Comparison of ENCODE assay signal across 1 fruit fly cellular context in the genomic region with DNA sequence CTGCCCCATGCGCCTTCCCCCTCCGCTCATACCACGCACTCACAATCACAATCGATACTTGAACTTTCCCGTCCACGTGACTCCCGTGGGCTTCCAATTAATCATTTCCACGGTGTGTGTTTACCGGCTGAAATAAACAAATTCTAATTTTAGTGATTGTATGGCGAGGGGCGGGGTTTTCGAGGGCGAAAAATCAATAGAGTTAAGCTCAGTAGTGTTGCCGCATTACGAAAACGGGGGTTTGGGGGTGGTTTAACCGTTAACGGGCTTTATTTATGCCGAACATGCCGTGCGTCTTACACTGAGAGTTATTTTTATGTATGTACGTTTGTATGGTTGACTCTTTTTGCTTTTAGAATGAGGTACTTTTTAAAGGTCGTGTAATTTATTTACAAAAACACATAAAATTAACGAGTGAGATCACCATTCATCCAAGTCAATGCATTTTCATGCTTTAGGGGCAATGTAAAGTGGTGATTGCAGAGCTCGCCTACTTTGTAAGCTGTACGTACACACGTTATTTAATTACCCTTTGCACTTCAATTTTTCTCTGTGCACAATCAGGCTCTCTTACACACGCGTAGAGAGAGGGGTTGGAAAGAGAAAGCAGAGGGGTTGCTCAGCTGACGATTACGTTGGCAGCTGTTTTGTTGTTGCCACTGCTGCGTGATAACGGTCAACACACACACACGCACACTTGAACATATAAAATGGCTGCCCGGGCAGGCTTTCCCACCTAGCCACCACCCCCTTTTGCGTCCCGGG.
TF ChIP-seq lines count a peak whose summit lies in the region.

No protein-coding gene starts in this region.

TF ChIP-seq in whole organism, embryonic, 481 proteins besides CTCF, POLR2A, EP300 and RAD21 (continued from another document and continues in another):
- TF ChIP-seq wek (GFP tag; optimal IDR thresholded peaks at IDR 0.05; lab: Kevin White, UChicago) (peak; percentile 62), sisA (GFP tag; IDR thresholded peaks at IDR 0.05; lab: Robert Waterston, UW) (no peak), onecut (GFP tag; IDR thresholded peaks at IDR 0.05; lab: Robert Waterston, UW) (peak; percentile 97), CG3995 (GFP tag; optimal IDR thresholded peaks at IDR 0.05; lab: Kevin White, UChicago) (peak; percentile 27), usp (GFP tag; optimal IDR thresholded peaks at IDR 0.05; lab: Kevin White, UChicago) (no peak), CG6813 (GFP tag; optimal IDR thresholded peaks at IDR 0.05; lab: Kevin White, UChicago) (peak; percentile 82), sqz (GFP tag; optimal IDR thresholded peaks at IDR 0.05; lab: Kevin White, UChicago) (peak; percentile 27), CG6272 (GFP tag; IDR thresholded peaks at IDR 0.05; lab: Robert Waterston, UW) (peak; percentile 53), Deaf1 (tag; optimal IDR thresholded peaks at IDR 0.05; lab: Kevin White, UChicago) (peak; percentile 47), PHDP (tag; optimal IDR thresholded peaks at IDR 0.05; lab: Kevin White, UChicago) (peak; percentile 88), CG1602 (GFP tag; optimal IDR thresholded peaks at IDR 0.05; lab: Kevin White, UChicago) (peak; percentile 73), tll (GFP tag; optimal IDR thresholded peaks at IDR 0.05; lab: Kevin White, UChicago) (peak in 1 of 2 experiments; percentile 20), da (GFP tag; optimal IDR thresholded peaks at IDR 0.05; lab: Kevin White, UChicago) (peak; percentile 41), dimm (GFP tag; IDR thresholded peaks at IDR 0.05; lab: Robert Waterston, UW) (no peak), CG34224 (GFP tag; IDR thresholded peaks at IDR 0.05; lab: Robert Waterston, UW; ENCODE audit: partially characterized antibody) (no peak), CG15011 (GFP tag; optimal IDR thresholded peaks at IDR 0.05; lab: Kevin White, UChicago) (peak; percentile 81), Hr3 (GFP tag; optimal IDR thresholded peaks at IDR 0.05; lab: Kevin White, UChicago) (peak; percentile 85), Awh (GFP tag; IDR thresholded peaks at IDR 0.05; lab: Robert Waterston, UW) (no peak), CG31224 (GFP tag; IDR thresholded peaks at IDR 0.05; lab: Robert Waterston, UW) (no peak), peb (GFP tag; IDR thresholded peaks at IDR 0.05; lab: Robert Waterston, UW) (no peak), HLH4C (GFP tag; IDR thresholded peaks at IDR 0.05; lab: Robert Waterston, UW; ENCODE audit: partially characterized antibody) (no peak), Ravus (GFP tag; IDR thresholded peaks at IDR 0.05; lab: Robert Waterston, UW) (no peak), CG13775 (GFP tag; optimal IDR thresholded peaks at IDR 0.05; lab: Kevin White, UChicago) (peak; percentile 83), CG10462 (GFP tag; optimal IDR thresholded peaks at IDR 0.05; lab: Kevin White, UChicago) (peak; percentile 58), schlank (tag; optimal IDR thresholded peaks at IDR 0.05; lab: Kevin White, UChicago) (peak; percentile 72), CG18011 (GFP tag; optimal IDR thresholded peaks at IDR 0.05; lab: Kevin White, UChicago) (peak; percentile 63), CG4282 (GFP tag; optimal IDR thresholded peaks at IDR 0.05; lab: Kevin White, UChicago) (peak; percentile 44), bbx (GFP tag; IDR thresholded peaks at IDR 0.05; lab: Robert Waterston, UW; ENCODE audit: partially characterized antibody) (no peak), Six4 (GFP tag; optimal IDR thresholded peaks at IDR 0.05; lab: Kevin White, UChicago) (peak; percentile 71), lilli (GFP tag; optimal IDR thresholded peaks at IDR 0.05; lab: Kevin White, UChicago) (peak; percentile 87), Atf6 (GFP tag; IDR thresholded peaks at IDR 0.05; lab: Robert Waterston, UW) (no peak), dysf (GFP tag; IDR thresholded peaks at IDR 0.05; lab: Robert Waterston, UW) (no peak), Bgb (GFP tag; IDR thresholded peaks at IDR 0.05; lab: Robert Waterston, UW; ENCODE audit: partially characterized antibody) (no peak), Fer2 (tag; optimal IDR thresholded peaks at IDR 0.05; lab: Kevin White, UChicago) (peak; percentile 65), CG4424 (GFP tag; optimal IDR thresholded peaks at IDR 0.05; lab: Kevin White, UChicago) (peak; percentile 68), CG12071 (GFP tag; optimal IDR thresholded peaks at IDR 0.05; lab: Kevin White, UChicago) (peak; percentile 74), CG32532 (GFP tag; IDR thresholded peaks at IDR 0.05; lab: Robert Waterston, UW) (no peak), CG6654 (GFP tag; optimal IDR thresholded peaks at IDR 0.05; lab: Kevin White, UChicago) (peak; percentile 28), ftz-f1 (GFP tag; optimal IDR thresholded peaks at IDR 0.05; lab: Kevin White, UChicago) (no peak), CG3847 (GFP tag; IDR thresholded peaks at IDR 0.05; lab: Robert Waterston, UW) (no peak), YL-1 (GFP tag; optimal IDR thresholded peaks at IDR 0.05; lab: Kevin White, UChicago) (peak; percentile 28), CG8281 (tag; optimal IDR thresholded peaks at IDR 0.05; lab: Kevin White, UChicago) (peak; percentile 59), CG3281 (GFP tag; optimal IDR thresholded peaks at IDR 0.05; lab: Kevin White, UChicago) (peak; percentile 86), CG11093 (GFP tag; IDR thresholded peaks at IDR 0.05; lab: Robert Waterston, UW) (peak; percentile 66; the same call in 2 of the 3 replicates), Chrac-16 (GFP tag; optimal IDR thresholded peaks at IDR 0.05; lab: Kevin White, UChicago) (peak; percentile 82), dan (GFP tag; IDR thresholded peaks at IDR 0.05; lab: Robert Waterston, UW) (no peak), CG1603 (tag; optimal IDR thresholded peaks at IDR 0.05; lab: Kevin White, UChicago) (peak; percentile 84), CG5245 (GFP tag; optimal IDR thresholded peaks at IDR 0.05; lab: Kevin White, UChicago) (peak; percentile 55), dm (GFP tag; optimal IDR thresholded peaks at IDR 0.05; lab: Kevin White, UChicago) (peak; percentile 40), ci (GFP tag; IDR thresholded peaks at IDR 0.05; lab: Robert Waterston, UW) (no peak), CG10565 (GFP tag; optimal IDR thresholded peaks at IDR 0.05; lab: Kevin White, UChicago) (no peak), MESR4 (GFP tag; optimal IDR thresholded peaks at IDR 0.05; lab: Kevin White, UChicago) (no peak), run (tag; optimal IDR thresholded peaks at IDR 0.05; lab: Kevin White, UChicago) (peak; percentile 48), CG5180 (GFP tag; optimal IDR thresholded peaks at IDR 0.05; lab: Kevin White, UChicago) (peak; percentile 66), phol (tag; optimal IDR thresholded peaks at IDR 0.05; lab: Kevin White, UChicago) (peak; percentile 79), dati (GFP tag; IDR thresholded peaks at IDR 0.05; lab: Robert Waterston, UW) (no peak), CG8765 (GFP tag; IDR thresholded peaks at IDR 0.05; lab: Robert Waterston, UW) (no peak), CG32767 (GFP tag; IDR thresholded peaks at IDR 0.05; lab: Robert Waterston, UW) (no peak), cg (GFP tag; optimal IDR thresholded peaks at IDR 0.05; lab: Kevin White, UChicago) (peak; percentile 56), slp2 (GFP tag; optimal IDR thresholded peaks at IDR 0.05; lab: Kevin White, UChicago) (peak; percentile 86), toy (GFP tag; IDR thresholded peaks at IDR 0.05; lab: Robert Waterston, UW) (no peak), D19A (tag; optimal IDR thresholded peaks at IDR 0.05; lab: Kevin White, UChicago) (peak; percentile 83), ac (GFP tag; optimal IDR thresholded peaks at IDR 0.05; lab: Kevin White, UChicago) (peak; percentile 77), unc-4 (GFP tag; IDR thresholded peaks at IDR 0.05; lab: Robert Waterston, UW; ENCODE audit: partially characterized antibody) (no peak), CG15269 (tag; optimal IDR thresholded peaks at IDR 0.05; lab: Kevin White, UChicago) (peak; percentile 87), CG13123 (GFP tag; optimal IDR thresholded peaks at IDR 0.05; lab: Kevin White, UChicago) (peak; percentile 53), Nf-YC (tag; optimal IDR thresholded peaks at IDR 0.05; lab: Kevin White, UChicago) (peak; percentile 72), CG13424 (tag; optimal IDR thresholded peaks at IDR 0.05; lab: Kevin White, UChicago) (peak; percentile 90), CG4854 (GFP tag; optimal IDR thresholded peaks at IDR 0.05; lab: Kevin White, UChicago) (peak; percentile 50), nom (GFP tag; optimal IDR thresholded peaks at IDR 0.05; lab: Kevin White, UChicago) (no peak), ro (GFP tag; IDR thresholded peaks at IDR 0.05; lab: Robert Waterston, UW) (no peak), HmgZ (tag; optimal IDR thresholded peaks at IDR 0.05; lab: Kevin White, UChicago) (peak; percentile 85), CG2129 (GFP tag; IDR thresholded peaks at IDR 0.05; lab: Robert Waterston, UW; ENCODE audit: partially characterized antibody) (no peak), gsb (GFP tag; IDR thresholded peaks at IDR 0.05; lab: Robert Waterston, UW) (no peak), Dbx (GFP tag; IDR thresholded peaks at IDR 0.05; lab: Robert Waterston, UW) (no peak), odd (GFP tag; optimal IDR thresholded peaks at IDR 0.05; lab: Kevin White, UChicago) (peak; percentile 74), zfh1 (GFP tag; IDR thresholded peaks at IDR 0.05; lab: Robert Waterston, UW) (no peak), HHEX (GFP tag; optimal IDR thresholded peaks at IDR 0.05; lab: Kevin White, UChicago) (peak; percentile 65), CG4617 (GFP tag; optimal IDR thresholded peaks at IDR 0.05; lab: Kevin White, UChicago; ENCODE audit: borderline replicate concordance) (peak; percentile 52), trh (GFP tag; optimal IDR thresholded peaks at IDR 0.05; lab: Kevin White, UChicago) (peak; percentile 41), CG17385 (GFP tag; optimal IDR thresholded peaks at IDR 0.05; lab: Kevin White, UChicago) (peak; percentile 78), CG11247 (GFP tag; IDR thresholded peaks at IDR 0.05; lab: Robert Waterston, UW) (no peak), HLHmδ (GFP tag; optimal IDR thresholded peaks at IDR 0.05; lab: Kevin White, UChicago) (no peak), psq (GFP tag; optimal IDR thresholded peaks at IDR 0.05; lab: Kevin White, UChicago) (no peak), tin (GFP tag; optimal IDR thresholded peaks at IDR 0.05; lab: Kevin White, UChicago) (peak; percentile 73), Mes4 (GFP tag; optimal IDR thresholded peaks at IDR 0.05; lab: Kevin White, UChicago) (peak; percentile 82), CG15073 (GFP tag; optimal IDR thresholded peaks at IDR 0.05; lab: Kevin White, UChicago) (no peak), repo (GFP tag; optimal IDR thresholded peaks at IDR 0.05; lab: Kevin White, UChicago) (peak; percentile 76), knrl (GFP tag; IDR thresholded peaks at IDR 0.05; lab: Robert Waterston, UW; ENCODE audit: partially characterized antibody) (no peak), eve (GFP tag; optimal IDR thresholded peaks at IDR 0.05; lab: Kevin White, UChicago) (peak in 1 of 2 experiments; percentile 26), gcm (GFP tag; optimal IDR thresholded peaks at IDR 0.05; lab: Kevin White, UChicago) (peak; percentile 63), CG1024 (GFP tag; IDR thresholded peaks at IDR 0.05; lab: Robert Waterston, UW) (no peak), danr (GFP tag; IDR thresholded peaks at IDR 0.05; lab: Robert Waterston, UW) (no peak), jigr1 (GFP tag; IDR thresholded peaks at IDR 0.05; lab: Robert Waterston, UW) (no peak), chif (GFP tag; optimal IDR thresholded peaks at IDR 0.05; lab: Kevin White, UChicago) (peak; percentile 67 to 87), B-H1 (GFP tag; IDR thresholded peaks at IDR 0.05; lab: Robert Waterston, UW) (no peak), dmrt99B (tag; optimal IDR thresholded peaks at IDR 0.05; lab: Kevin White, UChicago) (peak; percentile 89), Hey (tag; optimal IDR thresholded peaks at IDR 0.05; lab: Kevin White, UChicago) (no peak), inv (GFP tag; IDR thresholded peaks at IDR 0.05; lab: Robert Waterston, UW; ENCODE audit: partially characterized antibody) (no peak), sens (GFP tag; lab: Kevin White, UChicago) (peak; percentile 97), Dp (GFP tag; optimal IDR thresholded peaks at IDR 0.05; lab: Kevin White, UChicago) (no peak), lov (optimal IDR thresholded peaks at IDR 0.05; lab: Kevin White, UChicago) (no peak), lov (GFP tag; IDR thresholded peaks at IDR 0.05; lab: Robert Waterston, UW) (no peak), CG12219 (GFP tag; optimal IDR thresholded peaks at IDR 0.05; lab: Kevin White, UChicago) (peak; percentile 89), sob (GFP tag; IDR thresholded peaks at IDR 0.05; lab: Robert Waterston, UW) (no peak), exex (tag; optimal IDR thresholded peaks at IDR 0.05; lab: Kevin White, UChicago) (peak; percentile 67), ap (GFP tag; IDR thresholded peaks at IDR 0.05; lab: Robert Waterston, UW) (no peak), corto (GFP tag; optimal IDR thresholded peaks at IDR 0.05; lab: Kevin White, UChicago) (no peak), CG6683 (GFP tag; optimal IDR thresholded peaks at IDR 0.05; lab: Kevin White, UChicago) (peak; percentile 71), pho (GFP tag; optimal IDR thresholded peaks at IDR 0.05; lab: Kevin White, UChicago) (peak; percentile 84), al (GFP tag; IDR thresholded peaks at IDR 0.05; lab: Robert Waterston, UW) (no peak), Hand (GFP tag; optimal IDR thresholded peaks at IDR 0.05; lab: Kevin White, UChicago) (peak; percentile 84), CG6254 (GFP tag; optimal IDR thresholded peaks at IDR 0.05; lab: Kevin White, UChicago) (peak; percentile 79), dmrt11E (tag; optimal IDR thresholded peaks at IDR 0.05; lab: Kevin White, UChicago) (peak; percentile 85), ind (GFP tag; optimal IDR thresholded peaks at IDR 0.05; lab: Kevin White, UChicago) (peak; percentile 85), CG10543 (GFP tag; optimal IDR thresholded peaks at IDR 0.05; lab: Kevin White, UChicago) (peak; percentile 82), CG9876 (GFP tag; optimal IDR thresholded peaks at IDR 0.05; lab: Kevin White, UChicago) (peak; percentile 63), CG9437 (GFP tag; optimal IDR thresholded peaks at IDR 0.05; lab: Kevin White, UChicago) (peak; percentile 73), Sin3A (optimal IDR thresholded peaks at IDR 0.05; lab: Kevin White, UChicago) (no peak), CG15696 (tag; optimal IDR thresholded peaks at IDR 0.05; lab: Kevin White, UChicago) (peak; percentile 81), row (GFP tag; IDR thresholded peaks at IDR 0.05; lab: Robert Waterston, UW) (no peak), twi (tag; optimal IDR thresholded peaks at IDR 0.05; lab: Kevin White, UChicago) (peak; percentile 72), H2.0 (GFP tag; IDR thresholded peaks at IDR 0.05; lab: Robert Waterston, UW) (no peak), Spps (tag; optimal IDR thresholded peaks at IDR 0.05; lab: Kevin White, UChicago) (peak; percentile 65), CG12391 (tag; optimal IDR thresholded peaks at IDR 0.05; lab: Kevin White, UChicago) (peak; percentile 89)
